Worm (Caenorhabditis elegans) whole organism, late embryonic: ENCODE measurements around the gene Y37E11B.2.

ENCODE experiments used
- F13H6.1 ChIP-seq: sonication (generic microtip); optimal IDR thresholded peaks from 2 replicates; lab custom pipeline; 2016; ENCODE audit warnings: missing genetic modification characterization, missing compliant biosample characterization
- K09A11.1 ChIP-seq: sonication (generic microtip); optimal IDR thresholded peaks from 2 replicates; lab custom pipeline; 2017; ENCODE audit warnings: antibody characterized with exemption, mild to moderate bottlenecking, missing genetic modification characterization, missing compliant biosample characterization; ENCODE audit not compliant: insufficient read depth
- T23F11.4 ChIP-seq: fragments of 200-800 bp; sonication (Bioruptor generic); optimal IDR thresholded peaks from 2 replicates; lab custom pipeline; 2018; ENCODE audit warnings: mild to moderate bottlenecking, missing genetic modification characterization, missing compliant biosample characterization
- ahr-1 ChIP-seq: sonication (generic microtip); optimal IDR thresholded peaks from 2 replicates; lab custom pipeline; 2016; ENCODE audit warnings: missing genetic modification characterization, missing compliant biosample characterization
- ama-1 ChIP-seq: fragments of 150-350 bp; optimal IDR thresholded peaks from 2 replicates; lab custom pipeline; 2014
- ceh-14 ChIP-seq: sonication (generic microtip); optimal IDR thresholded peaks from 2 replicates; lab custom pipeline; 2016; ENCODE audit warnings: missing genotype, missing genetic modification characterization, missing compliant biosample characterization
- ceh-19 ChIP-seq: fragments of 200-800 bp; sonication (Bioruptor generic); optimal IDR thresholded peaks from 2 replicates; lab custom pipeline; 2018; ENCODE audit warnings: mild to moderate bottlenecking, missing genetic modification characterization, missing compliant biosample characterization
- ceh-2 ChIP-seq: sonication (generic microtip); optimal IDR thresholded peaks from 2 replicates; lab custom pipeline; 2016; ENCODE audit warnings: missing genotype, missing genetic modification characterization, missing compliant biosample characterization
- ceh-22 ChIP-seq: sonication (generic microtip); optimal IDR thresholded peaks from 2 replicates; lab custom pipeline; 2017; ENCODE audit warnings: missing biosample characterization, missing genetic modification characterization
- ceh-24 ChIP-seq: sonication (generic microtip); optimal IDR thresholded peaks from 2 replicates; lab custom pipeline; 2016; ENCODE audit warnings: mild to moderate bottlenecking, missing genetic modification characterization, missing compliant biosample characterization
- ceh-30 ChIP-seq: fragments of 150-350 bp; optimal IDR thresholded peaks from 2 replicates; lab custom pipeline; 2014; ENCODE audit warnings: missing biosample characterization, missing genetic modification characterization
- ceh-31 ChIP-seq: sonication (generic microtip); optimal IDR thresholded peaks from 2 replicates; lab custom pipeline; 2016; ENCODE audit warnings: missing genetic modification characterization, missing compliant biosample characterization
- ceh-45 ChIP-seq: fragments of 200-800 bp; sonication (Bioruptor generic); IDR thresholded peaks from 2 replicates; pipeline ENCODE4 v1.3.6; 2022; ENCODE audit warnings: missing genetic modification reagents, missing genetic modification characterization, missing compliant biosample characterization
- ceh-48 ChIP-seq: sonication (generic microtip); optimal IDR thresholded peaks from 2 replicates; lab custom pipeline; 2016; ENCODE audit warnings: missing genetic modification characterization, inconsistent platforms, missing compliant biosample characterization
- ceh-6 ChIP-seq: fragments of 200-800 bp; sonication (Bioruptor generic); optimal IDR thresholded peaks from 2 replicates; lab custom pipeline; 2018; ENCODE audit warnings: mild to moderate bottlenecking, missing genetic modification characterization, missing compliant biosample characterization
- elt-2 ChIP-seq: sonication (generic microtip); optimal IDR thresholded peaks from 2 replicates; lab custom pipeline; 2016; ENCODE audit warnings: missing genetic modification reagents, missing genetic modification characterization, missing compliant biosample characterization
- fax-1 ChIP-seq: sonication (generic microtip); optimal IDR thresholded peaks from 2 replicates; lab custom pipeline; 2016; ENCODE audit warnings: missing genotype, missing genetic modification characterization, missing compliant biosample characterization
- fkh-10 ChIP-seq: fragments of 150-350 bp; optimal IDR thresholded peaks from 2 replicates; lab custom pipeline; 2014; ENCODE audit warnings: missing biosample characterization, missing genetic modification reagents, missing genetic modification characterization
- fkh-6 ChIP-seq: sonication (generic microtip); optimal IDR thresholded peaks from 2 replicates; lab custom pipeline; 2016; ENCODE audit warnings: missing genetic modification characterization, missing compliant biosample characterization
- gmeb-2 ChIP-seq: sonication (generic microtip); optimal IDR thresholded peaks from 2 replicates; lab custom pipeline; 2016; ENCODE audit warnings: missing genetic modification characterization, inconsistent platforms, missing compliant biosample characterization
- hlh-13 ChIP-seq: fragments of 200-800 bp; sonication (Bioruptor generic); optimal IDR thresholded peaks from 2 replicates; lab custom pipeline; 2018; ENCODE audit warnings: mild to moderate bottlenecking, missing genetic modification characterization, missing compliant biosample characterization
- hlh-15 ChIP-seq: sonication (generic microtip); optimal IDR thresholded peaks from 2 replicates; lab custom pipeline; 2016; ENCODE audit warnings: missing genetic modification characterization, missing compliant biosample characterization
- hlh-30 ChIP-seq: sonication (generic microtip); optimal IDR thresholded peaks from 2 replicates; lab custom pipeline; 2017; ENCODE audit warnings: antibody characterized with exemption, missing genetic modification characterization, missing compliant biosample characterization; ENCODE audit not compliant: insufficient read depth
- hlh-8 ChIP-seq: sonication (generic microtip); optimal IDR thresholded peaks from 2 replicates; lab custom pipeline; 2016; ENCODE audit warnings: missing genotype, missing genetic modification characterization, missing compliant biosample characterization
- lim-6 ChIP-seq: sonication (generic microtip); optimal IDR thresholded peaks from 2 replicates; lab custom pipeline; 2016; ENCODE audit warnings: missing genetic modification characterization, missing compliant biosample characterization
- madf-2 ChIP-seq: sonication (generic microtip); optimal IDR thresholded peaks from 2 replicates; lab custom pipeline; 2017; ENCODE audit warnings: missing genetic modification characterization, missing compliant biosample characterization
- nfya-1 ChIP-seq: sonication (generic microtip); optimal IDR thresholded peaks from 2 replicates; lab custom pipeline; 2017; ENCODE audit warnings: missing genetic modification characterization, mild to moderate bottlenecking, missing compliant biosample characterization, antibody characterized with exemption, moderate library complexity
- npax-4 ChIP-seq: sonication (generic microtip); optimal IDR thresholded peaks from 2 replicates; lab custom pipeline; 2016; ENCODE audit warnings: missing genetic modification characterization, missing compliant biosample characterization
- odd-2 ChIP-seq: sonication (generic microtip); optimal IDR thresholded peaks from 2 replicates; lab custom pipeline; 2017; ENCODE audit warnings: antibody characterized with exemption, mild to moderate bottlenecking, missing genetic modification characterization, missing compliant biosample characterization
- pag-3 ChIP-seq: sonication (generic microtip); optimal IDR thresholded peaks from 2 replicates; lab custom pipeline; 2016; ENCODE audit warnings: missing compliant biosample characterization, missing genetic modification characterization, borderline replicate concordance
- pax-1 ChIP-seq: fragments of 150-350 bp; optimal IDR thresholded peaks from 2 replicates; lab custom pipeline; 2014; ENCODE audit warnings: missing biosample characterization, missing genetic modification characterization
- pha-2 ChIP-seq: sonication (generic microtip); optimal IDR thresholded peaks from 2 replicates; lab custom pipeline; 2017; ENCODE audit warnings: mild to moderate bottlenecking, missing genetic modification characterization, missing compliant biosample characterization
- pqm-1 ChIP-seq: sonication (generic microtip); optimal IDR thresholded peaks from 2 replicates; lab custom pipeline; 2016; ENCODE audit warnings: missing genetic modification characterization, missing compliant biosample characterization
- pros-1 ChIP-seq: fragments of 150-350 bp; optimal IDR thresholded peaks from 2 replicates; lab custom pipeline; 2014; ENCODE audit warnings: missing biosample characterization, missing genetic modification reagents, missing genetic modification characterization
- rnt-1 ChIP-seq: sonication (generic microtip); optimal IDR thresholded peaks from 2 replicates; lab custom pipeline; 2016; ENCODE audit warnings: missing genetic modification characterization, missing compliant biosample characterization
- sdc-2 ChIP-seq: sonication (generic microtip); optimal IDR thresholded peaks from 2 replicates; lab custom pipeline; 2016; ENCODE audit warnings: missing genotype, missing genetic modification characterization, missing compliant biosample characterization
- sox-4 ChIP-seq: sonication (generic microtip); optimal IDR thresholded peaks from 2 replicates; lab custom pipeline; 2017; ENCODE audit warnings: mild to moderate bottlenecking, missing genetic modification characterization, inconsistent platforms, missing compliant biosample characterization
- tbx-2 ChIP-seq: sonication (generic microtip); optimal IDR thresholded peaks from 2 replicates; lab custom pipeline; 2016; ENCODE audit warnings: missing genetic modification characterization, missing compliant biosample characterization
- ttx-3 ChIP-seq: sonication (generic microtip); optimal IDR thresholded peaks from 2 replicates; lab custom pipeline; 2016; ENCODE audit warnings: missing genetic modification reagents, missing genetic modification characterization, missing compliant biosample characterization
- unc-3 ChIP-seq, 2 experiments: fragments of 200-800 bp in 1 of 2; sonication (Bioruptor generic) in 1 of 2; sonication (generic microtip) in 1 of 2; conservative IDR thresholded peaks in 1 of 2; optimal IDR thresholded peaks in 1 of 2; 2 replicates each; pipeline versions ENCODE4 v1.3.6 to Lab custom; 2016 to 2022; ENCODE audit warnings: missing compliant biosample characterization in 2 of 2, missing genetic modification characterization in 2 of 2, missing genetic modification reagents in 1 of 2
- unc-42 ChIP-seq: sonication (generic microtip); optimal IDR thresholded peaks from 2 replicates; lab custom pipeline; 2016; ENCODE audit warnings: missing genotype, missing genetic modification characterization, missing compliant biosample characterization
- unc-55 ChIP-seq: sonication (generic microtip); optimal IDR thresholded peaks from 2 replicates; lab custom pipeline; 2017; ENCODE audit warnings: missing biosample characterization, missing genetic modification reagents, missing genetic modification characterization
- unc-86 ChIP-seq: sonication (generic microtip); optimal IDR thresholded peaks from 2 replicates; lab custom pipeline; 2016; ENCODE audit warnings: missing genetic modification characterization, missing compliant biosample characterization
- zip-5 ChIP-seq: sonication (generic microtip); optimal IDR thresholded peaks from 2 replicates; lab custom pipeline; 2016; ENCODE audit warnings: missing genetic modification characterization, missing compliant biosample characterization

Gene Y37E11B.2

ce11 chrIV:3551777-3552462 lies 26.3 kb upstream of the Y37E11B.2 start (continued):
- TF ChIP-seq pag-3 (tag; lab: Kevin White, UChicago) (no peak), pax-1 (tag; lab: Kevin White, UChicago) (no peak), K09A11.1 (tag; lab: Kevin White, UChicago) (peak; percentile 39), fkh-10 (GFP tag; lab: Kevin White, UChicago) (no peak), hlh-8 (tag; lab: Kevin White, UChicago) (no peak), unc-3 (GFP tag; conservative IDR thresholded peaks at IDR 0.05; lab: Robert Waterston, UW) (peak; percentile 58; the same call in 1 of the 2 replicates), unc-3 (tag; optimal IDR thresholded peaks at IDR 0.05; lab: Kevin White, UChicago) (peak; percentile 37), npax-4 (tag; lab: Kevin White, UChicago) (peak; percentile 33), ama-1 (no peak), sdc-2 (tag; lab: Kevin White, UChicago) (peak; percentile 13), nfya-1 (tag; lab: Kevin White, UChicago) (no peak), sox-4 (peak; percentile 56), ceh-24 (tag; lab: Kevin White, UChicago) (no peak), odd-2 (tag; lab: Kevin White, UChicago) (peak; percentile 46), ahr-1 (tag; lab: Kevin White, UChicago) (no peak), fax-1 (tag; lab: Kevin White, UChicago) (no peak), ceh-19 (no peak), pqm-1 (tag; lab: Kevin White, UChicago) (peak; percentile 26), ceh-45 (GFP tag; lab: Robert Waterston, UW) (0 out of 2 replicates have a peak, but pooled peaks have one; percentile 32), ceh-22 (tag; lab: Kevin White, UChicago) (no peak), unc-86 (tag; lab: Kevin White, UChicago) (peak; percentile 32), fkh-6 (tag; lab: Kevin White, UChicago) (peak; percentile 36), F13H6.1 (tag; lab: Kevin White, UChicago) (no peak), unc-55 (GFP tag; lab: Kevin White, UChicago) (no peak), ceh-6 (GFP tag; lab: Kevin White, UChicago) (peak; percentile 56), gmeb-2 (tag; lab: Kevin White, UChicago) (peak; percentile 37), lim-6 (tag; lab: Kevin White, UChicago) (no peak), elt-2 (tag; lab: Kevin White, UChicago) (peak; percentile 36)
- TF ChIP-seq, all 69 proteins: peak for 34

ce11 chrIV:3552933-3553332 lies 25.3 kb upstream of the Y37E11B.2 start:
- TF ChIP-seq ceh-24 (tag; lab: Kevin White, UChicago) (no peak), ceh-2 (no peak), ceh-14 (tag; lab: Kevin White, UChicago) (no peak), unc-3 (GFP tag; conservative IDR thresholded peaks at IDR 0.05; lab: Robert Waterston, UW) (no peak), unc-3 (tag; optimal IDR thresholded peaks at IDR 0.05; lab: Kevin White, UChicago) (no peak), ttx-3 (tag; lab: Kevin White, UChicago) (no peak), hlh-15 (tag; lab: Kevin White, UChicago) (no peak), ama-1 (no peak), hlh-30 (tag; lab: Kevin White, UChicago) (no peak), zip-5 (tag; lab: Kevin White, UChicago) (no peak), unc-42 (tag; lab: Kevin White, UChicago) (no peak)
- TF ChIP-seq, all 69 proteins: peak for 0

- TF ChIP-seq T23F11.4 (GFP tag; lab: Kevin White, UChicago) (no peak), sox-4 (no peak), ceh-31 (tag; lab: Kevin White, UChicago) (no peak), ceh-48 (tag; lab: Kevin White, UChicago) (no peak), pha-2 (tag; lab: Kevin White, UChicago) (no peak), ceh-14 (tag; lab: Kevin White, UChicago) (no peak), pros-1 (no peak), ceh-30 (tag; lab: Kevin White, UChicago) (no peak), fax-1 (tag; lab: Kevin White, UChicago) (no peak), madf-2 (no peak), gmeb-2 (tag; lab: Kevin White, UChicago) (no peak), hlh-13 (GFP tag; lab: Kevin White, UChicago) (no peak), unc-3 (GFP tag; conservative IDR thresholded peaks at IDR 0.05; lab: Robert Waterston, UW) (no peak), unc-3 (tag; optimal IDR thresholded peaks at IDR 0.05; lab: Kevin White, UChicago) (no peak), hlh-15 (tag; lab: Kevin White, UChicago) (no peak), tbx-2 (no peak), nfya-1 (tag; lab: Kevin White, UChicago) (no peak), rnt-1 (tag; lab: Kevin White, UChicago) (no peak), unc-55 (GFP tag; lab: Kevin White, UChicago) (no peak), ceh-6 (GFP tag; lab: Kevin White, UChicago) (no peak)
Observed at ce11 chrIV:3557331-3557730, 20.9 kb upstream of the Y37E11B.2 start, which contains the start of gene osm-9. Gene osm-9, minus strand, starts transcription at chrIV:3557431.
